Fruit fly (Drosophila melanogaster) whole organism, pupa: ENCODE data around the gene Nlg4.

Source experiments
- CG10348 ChIP-seq: fragments of 200-800 bp; sonication (Bioruptor generic); IDR thresholded peaks from 2 replicates; pipeline ENCODE4 v1.3.6; 2022; ENCODE audit warnings: missing biosample characterization, missing genetic modification characterization
- CG12605 ChIP-seq: fragments of 200-800 bp; sonication (Bioruptor generic); IDR thresholded peaks from 2 replicates; pipeline ENCODE4 v1.3.6; 2022; ENCODE audit warnings: missing biosample characterization, missing genetic modification characterization
- CG13204 ChIP-seq: fragments of 200-800 bp; sonication (Bioruptor generic); optimal IDR thresholded peaks from 2 replicates; lab custom pipeline; 2018; ENCODE audit warnings: missing biosample characterization, mild to moderate bottlenecking, missing genetic modification characterization, moderate library complexity
- CG14655 ChIP-seq: fragments of 200-800 bp; sonication (Bioruptor generic); optimal IDR thresholded peaks from 3 replicates; lab custom pipeline; 2017; ENCODE audit warnings: mild to moderate bottlenecking, missing biosample characterization, missing genetic modification reagents, missing genetic modification characterization
- CG15710 ChIP-seq: fragments of 200-800 bp; sonication (Bioruptor generic); optimal IDR thresholded peaks from 2 replicates; lab custom pipeline; 2018; ENCODE audit warnings: missing biosample characterization, mild to moderate bottlenecking, missing genetic modification characterization, moderate library complexity
- CG17806 ChIP-seq: fragments of 200-800 bp; sonication (Bioruptor generic); optimal IDR thresholded peaks from 2 replicates; lab custom pipeline; 2018; ENCODE audit warnings: missing biosample characterization, mild to moderate bottlenecking, missing genetic modification characterization, moderate library complexity
- CG32121 ChIP-seq: fragments of 200-800 bp; sonication (Bioruptor generic); IDR thresholded peaks from 2 replicates; pipeline ENCODE4 v1.3.6; 2022; ENCODE audit warnings: missing biosample characterization, missing genetic modification characterization
- CG34367 ChIP-seq: fragments of 200-800 bp; sonication (Bioruptor generic); optimal IDR thresholded peaks from 2 replicates; lab custom pipeline; 2018; ENCODE audit warnings: missing biosample characterization, mild to moderate bottlenecking, missing genetic modification characterization
- CG4496 ChIP-seq: fragments of 200-800 bp; sonication (Bioruptor generic); IDR thresholded peaks from 3 replicates; pipeline ENCODE4 v1.3.6; 2022; ENCODE audit warnings: missing biosample characterization, missing genetic modification characterization
- CG8159 ChIP-seq: fragments of 200-800 bp; sonication (Bioruptor generic); optimal IDR thresholded peaks from 3 replicates; lab custom pipeline; 2018; ENCODE audit warnings: missing biosample characterization, mild to moderate bottlenecking, missing genetic modification characterization, moderate library complexity
- CG8301 ChIP-seq: fragments of 200-800 bp; sonication (Bioruptor generic); optimal IDR thresholded peaks from 2 replicates; lab custom pipeline; 2018; ENCODE audit warnings: missing biosample characterization, mild to moderate bottlenecking, missing genetic modification characterization
- CG9948 ChIP-seq: fragments of 200-800 bp; sonication (Bioruptor generic); optimal IDR thresholded peaks from 2 replicates; lab custom pipeline; 2018; ENCODE audit warnings: missing biosample characterization, mild to moderate bottlenecking, missing genetic modification characterization, moderate library complexity
- D1 ChIP-seq: fragments of 200-800 bp; sonication (Bioruptor generic); optimal IDR thresholded peaks from 2 replicates; lab custom pipeline; 2018; ENCODE audit warnings: missing biosample characterization, mild to moderate bottlenecking, missing genetic modification characterization, moderate library complexity
- EcR ChIP-seq: fragments of 200-800 bp; sonication (Bioruptor generic); optimal IDR thresholded peaks from 3 replicates; lab custom pipeline; 2019; ENCODE audit warnings: missing biosample characterization, missing genetic modification characterization, mild to moderate bottlenecking, moderate library complexity, missing genetic modification reagents
- Ets98B ChIP-seq: fragments of 200-800 bp; sonication (Bioruptor generic); IDR thresholded peaks from 2 replicates; pipeline ENCODE4 v1.3.6; 2022; ENCODE audit warnings: missing biosample characterization, missing genetic modification characterization
- Pif1A ChIP-seq: fragments of 200-800 bp; sonication (Bioruptor generic); optimal IDR thresholded peaks from 3 replicates; lab custom pipeline; 2016; ENCODE audit warnings: missing biosample characterization, missing genetic modification characterization
- Pif1B ChIP-seq: fragments of 200-800 bp; sonication (Bioruptor generic); optimal IDR thresholded peaks from 3 replicates; lab custom pipeline; 2016; ENCODE audit warnings: missing biosample characterization, missing genetic modification characterization
- Snoo ChIP-seq: fragments of 200-800 bp; sonication (Bioruptor generic); optimal IDR thresholded peaks from 3 replicates; lab custom pipeline; 2017; ENCODE audit warnings: missing biosample characterization, mild to moderate bottlenecking, missing genetic modification characterization, inconsistent platforms
- fd96Ca ChIP-seq: fragments of 200-800 bp; sonication (Bioruptor generic); IDR thresholded peaks from 3 replicates; pipeline ENCODE4 v1.3.6; 2022; ENCODE audit warnings: missing biosample characterization, missing genetic modification characterization
- gl ChIP-seq: fragments of 200-800 bp; sonication (Bioruptor generic); optimal IDR thresholded peaks from 2 replicates; lab custom pipeline; 2018; ENCODE audit warnings: missing biosample characterization, mild to moderate bottlenecking, missing genetic modification characterization
- rn ChIP-seq: fragments of 200-800 bp; sonication (Bioruptor generic); IDR thresholded peaks from 2 replicates; pipeline ENCODE4 v1.3.6; 2022; ENCODE audit warnings: missing biosample characterization, missing genetic modification characterization

Gene Nlg4

DNA sequence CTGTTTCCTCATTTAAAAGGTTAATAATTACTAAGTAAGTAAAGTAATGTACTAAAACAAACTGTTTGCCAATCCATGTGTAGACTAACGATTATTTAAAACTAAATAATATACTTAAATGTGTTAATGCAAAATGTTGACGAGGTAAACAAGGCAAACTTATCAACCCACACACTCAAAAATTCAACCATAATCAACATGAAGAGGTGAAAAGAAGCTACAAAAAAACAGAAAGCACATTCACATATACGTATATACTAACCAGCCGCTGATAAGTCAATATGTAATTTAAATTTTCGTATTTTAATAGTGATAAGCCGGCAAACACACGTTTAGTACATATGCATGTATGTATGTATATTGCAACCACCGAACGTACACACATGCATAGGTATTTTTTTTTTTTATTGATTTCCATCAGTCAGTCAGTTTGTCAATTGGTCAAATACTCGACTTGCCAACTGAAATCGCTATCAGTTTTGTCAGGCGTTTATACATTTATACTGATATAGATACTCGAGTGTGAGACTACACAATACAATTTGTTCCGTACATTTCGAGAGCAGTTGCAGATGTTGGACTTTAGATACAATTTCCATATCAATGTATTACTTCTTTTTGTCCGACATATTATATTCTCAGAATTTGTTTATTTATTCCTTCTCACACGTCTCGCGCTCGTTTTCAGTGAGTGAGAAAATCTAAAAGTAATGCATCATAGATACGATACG, 55.0 kb downstream of the Nlg4 start:
- TF ChIP-seq CG8301 (tag; lab: Kevin White, UChicago), result no peak
- TF ChIP-seq Pif1B (GFP tag; lab: Kevin White, UChicago), result peak; percentile 27
- TF ChIP-seq CG8159 (tag; lab: Kevin White, UChicago), result no peak
- no peak for TF ChIP-seq CG13204 (GFP tag; lab: Kevin White, UChicago)
- no peak for TF ChIP-seq fd96Ca (GFP tag; lab: Robert Waterston, UW)
- no peak for TF ChIP-seq Snoo (tag; lab: Kevin White, UChicago)
- no peak for TF ChIP-seq gl (tag; lab: Kevin White, UChicago)
- TF ChIP-seq CG4496 (GFP tag; lab: Robert Waterston, UW), result 0 out of 3 replicates have a peak, but pooled peaks have one; percentile 25
- no peak for TF ChIP-seq CG15710 (tag; lab: Kevin White, UChicago)
- TF ChIP-seq, all 21 proteins: peak for 2

DNA sequence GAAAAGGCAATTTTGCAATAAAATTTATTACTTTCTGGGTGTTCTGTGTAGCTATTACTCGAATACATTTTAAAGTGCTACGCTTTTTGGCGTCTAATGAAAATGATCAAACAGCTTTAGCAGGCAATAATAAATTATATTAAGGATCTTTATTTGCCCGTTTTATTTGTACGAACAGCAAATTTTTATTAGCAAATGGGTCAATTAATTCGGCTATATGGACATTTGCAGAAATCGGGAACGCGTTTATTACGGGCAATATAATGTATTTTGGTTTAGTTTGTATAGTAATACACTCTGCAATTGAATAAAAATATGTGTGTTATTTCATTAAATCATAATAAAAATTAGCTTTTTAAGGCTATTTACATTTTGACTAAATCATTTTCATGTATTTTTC, 55.8 kb downstream of the Nlg4 start:
- no peak for TF ChIP-seq CG14655 (GFP tag; lab: Kevin White, UChicago)
- no peak for TF ChIP-seq CG17806 (tag; lab: Kevin White, UChicago)
- no peak for TF ChIP-seq Pif1B (GFP tag; lab: Kevin White, UChicago)
- no peak for TF ChIP-seq Ets98B (GFP tag; lab: Robert Waterston, UW)
- TF ChIP-seq D1 (tag; lab: Kevin White, UChicago), result no peak
- no peak for TF ChIP-seq rn (GFP tag; lab: Robert Waterston, UW)
- TF ChIP-seq CG15710 (tag; lab: Kevin White, UChicago), result no peak
- TF ChIP-seq EcR (GFP tag; lab: Kevin White, UChicago), result no peak
- no peak for TF ChIP-seq Snoo (tag; lab: Kevin White, UChicago)
- no peak for TF ChIP-seq CG4496 (GFP tag; lab: Robert Waterston, UW)
- no peak for TF ChIP-seq CG12605
- TF ChIP-seq CG8301 (tag; lab: Kevin White, UChicago), result no peak
- TF ChIP-seq fd96Ca (GFP tag; lab: Robert Waterston, UW), result no peak
- TF ChIP-seq CG8159 (tag; lab: Kevin White, UChicago), result no peak
- no peak for TF ChIP-seq CG34367
- TF ChIP-seq CG13204 (GFP tag; lab: Kevin White, UChicago), result no peak
- TF ChIP-seq Pif1A (GFP tag; lab: Kevin White, UChicago), result no peak

DNA sequence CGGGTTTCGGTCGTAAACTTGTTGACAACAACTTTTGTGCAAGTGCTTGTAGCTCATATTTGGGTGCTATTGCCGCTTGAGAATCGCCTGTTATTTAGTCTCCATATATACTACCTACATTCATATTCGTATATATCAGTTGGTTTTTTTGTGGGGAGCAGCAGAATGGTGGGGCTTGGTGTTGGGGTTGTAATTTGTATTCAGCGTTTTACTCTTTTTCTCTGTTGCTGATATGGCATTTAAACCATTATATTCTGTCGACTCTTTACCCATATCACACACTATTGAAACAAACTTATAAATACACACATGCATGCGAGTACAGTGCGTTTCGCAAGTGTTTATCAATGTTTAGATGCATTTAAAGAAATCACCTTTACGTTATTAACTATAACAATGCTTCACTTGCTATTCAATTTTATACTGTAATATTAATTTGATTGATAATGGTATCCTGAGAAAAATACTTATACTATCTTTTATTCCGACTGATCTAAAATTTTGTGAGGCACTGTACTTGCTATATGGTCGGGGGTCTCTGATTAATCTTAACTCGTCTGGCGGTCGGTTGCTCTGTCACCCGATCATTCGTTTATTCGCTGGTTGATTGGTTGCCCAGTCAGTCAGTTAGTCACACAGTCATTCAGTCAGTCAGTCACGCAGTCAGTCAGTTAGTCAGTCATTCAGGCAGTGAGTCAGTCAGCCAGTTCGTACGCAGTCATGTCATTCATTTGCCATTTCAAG, 56.8 kb downstream of the Nlg4 start:
- TF ChIP-seq Pif1A (GFP tag; lab: Kevin White, UChicago) (peak; percentile 95), CG14655 (GFP tag; lab: Kevin White, UChicago) (peak; percentile 93), CG15710 (tag; lab: Kevin White, UChicago) (peak; percentile 97), CG34367 (peak; percentile 95), fd96Ca (GFP tag; lab: Robert Waterston, UW) (peak; percentile 83), CG32121 (peak; percentile 98), Pif1B (GFP tag; lab: Kevin White, UChicago) (peak; percentile 90), EcR (GFP tag; lab: Kevin White, UChicago) (peak; percentile 85), CG10348 (GFP tag; lab: Robert Waterston, UW) (peak; percentile 72), CG8301 (tag; lab: Kevin White, UChicago) (peak; percentile 96), CG13204 (GFP tag; lab: Kevin White, UChicago) (peak; percentile 90), gl (tag; lab: Kevin White, UChicago) (peak; percentile 94), CG12605 (peak; percentile 94), CG17806 (tag; lab: Kevin White, UChicago) (peak; percentile 96), CG9948 (tag; lab: Kevin White, UChicago) (peak; percentile 95), rn (GFP tag; lab: Robert Waterston, UW) (peak; percentile 89), D1 (tag; lab: Kevin White, UChicago) (peak; percentile 73), Snoo (tag; lab: Kevin White, UChicago) (peak; percentile 84), CG4496 (GFP tag; lab: Robert Waterston, UW) (peak; percentile 97), Ets98B (GFP tag; lab: Robert Waterston, UW) (peak; percentile 96), CG8159 (tag; lab: Kevin White, UChicago) (peak; percentile 98)

DNA sequence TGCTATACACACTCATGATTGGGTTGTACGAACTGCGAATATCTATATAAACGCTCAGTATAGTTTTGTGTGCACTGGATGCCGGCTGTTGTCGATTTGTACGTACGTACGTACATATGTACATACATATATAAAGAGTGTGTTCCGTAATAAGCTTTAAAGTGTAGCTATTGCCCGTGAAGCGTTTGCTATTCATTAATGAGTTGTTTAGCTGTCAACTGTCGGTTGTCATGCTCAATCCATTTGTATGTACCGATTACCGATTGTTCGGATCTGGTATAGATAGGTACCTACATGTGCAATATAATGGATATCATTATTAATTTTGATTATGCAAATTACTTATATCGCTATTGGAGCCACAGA, 57.3 kb downstream of the Nlg4 start:
- TF ChIP-seq CG13204 (GFP tag; lab: Kevin White, UChicago) (no peak), Pif1A (GFP tag; lab: Kevin White, UChicago) (no peak), CG4496 (GFP tag; lab: Robert Waterston, UW) (no peak), CG12605 (no peak), D1 (tag; lab: Kevin White, UChicago) (no peak), rn (GFP tag; lab: Robert Waterston, UW) (no peak), CG17806 (tag; lab: Kevin White, UChicago) (no peak), CG34367 (no peak), Snoo (tag; lab: Kevin White, UChicago) (no peak), Ets98B (GFP tag; lab: Robert Waterston, UW) (no peak)
